Worm (Caenorhabditis elegans) whole organism, L3 larva: ENCODE results near the gene R08D7.5.

Source experiments
- ama-1 ChIP-seq: fragments of 150-350 bp; optimal IDR thresholded peaks from 2 replicates; lab custom pipeline; 2018
- ceh-82 ChIP-seq: fragments of 150-350 bp; optimal IDR thresholded peaks from 2 replicates; lab custom pipeline; 2014; ENCODE audit warnings: missing biosample characterization, missing genetic modification characterization
- fos-1 ChIP-seq: fragments of 150-350 bp; optimal IDR thresholded peaks from 2 replicates; lab custom pipeline; 2014; ENCODE audit warnings: missing biosample characterization, missing genetic modification characterization
- nhr-77 ChIP-seq: fragments of 150-350 bp; optimal IDR thresholded peaks from 2 replicates; lab custom pipeline; 2014; ENCODE audit warnings: missing biosample characterization, missing genetic modification characterization
- tbx-2 ChIP-seq: sonication (generic microtip); optimal IDR thresholded peaks from 2 replicates; lab custom pipeline; 2016; ENCODE audit warnings: mild to moderate bottlenecking, missing genetic modification characterization, missing compliant biosample characterization
- zag-1 ChIP-seq: fragments of 150-350 bp; optimal IDR thresholded peaks from 2 replicates; lab custom pipeline; 2014; ENCODE audit warnings: missing biosample characterization, missing genetic modification characterization

- TF ChIP-seq nhr-77 (tag; lab: Kevin White, UChicago) = no peak
- TF ChIP-seq ama-1 = no peak
- no peak for TF ChIP-seq fos-1
- no peak for TF ChIP-seq tbx-2 (tag; lab: Kevin White, UChicago)
- no peak for TF ChIP-seq ceh-82
- no peak for TF ChIP-seq zag-1
These were observed 909 bp downstream of the R08D7.5 start for ce11 chrIII:8974835-8975234.
